Worm (Caenorhabditis elegans) whole organism, L1 larva: ENCODE results near the gene chil-23.

Experiments used
- C16A3.4 ChIP-seq: fragments of 150-350 bp; optimal IDR thresholded peaks from 2 replicates; lab custom pipeline; 2014; ENCODE audit warnings: missing biosample characterization, missing genetic modification characterization
- C34B4.2 ChIP-seq: sonication (generic microtip); optimal IDR thresholded peaks from 2 replicates; lab custom pipeline; 2017; ENCODE audit warnings: mild to moderate bottlenecking, missing genetic modification characterization, missing compliant biosample characterization
- F16B12.6 ChIP-seq: fragments of 150-350 bp; optimal IDR thresholded peaks from 2 replicates; lab custom pipeline; 2014; ENCODE audit warnings: missing biosample characterization, missing genetic modification characterization
- aha-1 ChIP-seq: fragments of 150-350 bp; optimal IDR thresholded peaks from 2 replicates; lab custom pipeline; 2014; ENCODE audit warnings: missing biosample characterization, missing genetic modification characterization
- alr-1 ChIP-seq: fragments of 200-800 bp; sonication (Bioruptor generic); optimal IDR thresholded peaks from 2 replicates; lab custom pipeline; 2018; ENCODE audit warnings: borderline replicate concordance, mild to moderate bottlenecking, missing genetic modification characterization, missing compliant biosample characterization
- aly-2 ChIP-seq: fragments of 150-350 bp; optimal IDR thresholded peaks from 2 replicates; lab custom pipeline; 2014; ENCODE audit warnings: missing biosample characterization, missing genetic modification characterization
- blmp-1 ChIP-seq: fragments of 150-350 bp; optimal IDR thresholded peaks from 2 replicates; lab custom pipeline; 2014; ENCODE audit warnings: missing biosample characterization, missing genetic modification characterization
- ces-1 ChIP-seq: fragments of 150-350 bp; optimal IDR thresholded peaks from 2 replicates; lab custom pipeline; 2014; ENCODE audit warnings: missing biosample characterization, missing genetic modification reagents, missing genetic modification characterization
- dsc-1 ChIP-seq: sonication (generic microtip); optimal IDR thresholded peaks from 2 replicates; lab custom pipeline; 2016; ENCODE audit warnings: mild to moderate bottlenecking, missing genetic modification characterization, missing compliant biosample characterization
- egl-27 ChIP-seq, 2 experiments: fragments of 150-350 bp in 1 of 2; sonication (generic microtip); optimal IDR thresholded peaks; 3 replicates each; lab custom pipeline; 2017 to 2018; ENCODE audit warnings: missing biosample characterization in 2 of 2, missing genetic modification characterization in 2 of 2, missing genetic modification reagents in 2 of 2
- elt-3 ChIP-seq, 6 experiments: fragments of 150-350 bp in 1 of 6; sonication (generic microtip); optimal IDR thresholded peaks; 2 replicates each; lab custom pipeline; 2017 to 2018; ENCODE audit warnings: missing biosample characterization in 6 of 6, missing genetic modification characterization in 6 of 6, inconsistent platforms in 1 of 6
- fkh-10 ChIP-seq: sonication (generic microtip); optimal IDR thresholded peaks from 2 replicates; lab custom pipeline; 2017; ENCODE audit warnings: missing biosample characterization, missing genetic modification reagents, missing genetic modification characterization
- fkh-8 ChIP-seq: sonication (generic microtip); optimal IDR thresholded peaks from 2 replicates; lab custom pipeline; 2016; ENCODE audit warnings: mild to moderate bottlenecking, missing genetic modification characterization, missing compliant biosample characterization
- hlh-17 ChIP-seq: fragments of 200-800 bp; sonication (Bioruptor generic); optimal IDR thresholded peaks from 2 replicates; lab custom pipeline; 2018; ENCODE audit warnings: missing genetic modification characterization, mild to moderate bottlenecking, missing compliant biosample characterization, moderate library complexity, borderline replicate concordance
- hpl-2 ChIP-seq: fragments of 150-350 bp; optimal IDR thresholded peaks from 2 replicates; lab custom pipeline; 2014; ENCODE audit warnings: missing biosample characterization, missing genetic modification reagents, missing genetic modification characterization
- lin-13 ChIP-seq: fragments of 150-350 bp; optimal IDR thresholded peaks from 2 replicates; lab custom pipeline; 2014; ENCODE audit warnings: missing biosample characterization, missing genetic modification reagents, missing genetic modification characterization
- lin-14 ChIP-seq: fragments of 200-800 bp; sonication (Bioruptor generic); optimal IDR thresholded peaks from 2 replicates; lab custom pipeline; 2018; ENCODE audit warnings: mild to moderate bottlenecking, missing genetic modification characterization, moderate library complexity, missing compliant biosample characterization
- lin-35 ChIP-seq, 2 experiments: fragments of 150-350 bp; optimal IDR thresholded peaks; 2 replicates each; lab custom pipeline; 2014; ENCODE audit warnings: missing biosample characterization in 2 of 2, missing genetic modification characterization in 2 of 2, missing genetic modification reagents in 2 of 2
- lin-39 ChIP-seq: fragments of 150-350 bp; optimal IDR thresholded peaks from 2 replicates; lab custom pipeline; 2014; ENCODE audit warnings: missing biosample characterization, missing genetic modification reagents, missing genetic modification characterization
- mab-9 ChIP-seq: fragments of 200-800 bp; sonication (Bioruptor generic); IDR thresholded peaks from 2 replicates; pipeline ENCODE4 v1.3.6; 2022; ENCODE audit warnings: missing genetic modification reagents, missing genetic modification characterization, missing compliant biosample characterization
- mdl-1 ChIP-seq, 2 experiments: fragments of 150-350 bp; optimal IDR thresholded peaks; 2 replicates each; lab custom pipeline; 2014 to 2017; ENCODE audit warnings: missing biosample characterization in 2 of 2, missing genetic modification characterization in 2 of 2, inconsistent platforms in 1 of 2
- mef-2 ChIP-seq: fragments of 150-350 bp; optimal IDR thresholded peaks from 2 replicates; lab custom pipeline; 2014; ENCODE audit warnings: missing biosample characterization, missing genetic modification characterization
- mep-1 ChIP-seq: fragments of 150-350 bp; optimal IDR thresholded peaks from 2 replicates; lab custom pipeline; 2014; ENCODE audit warnings: missing biosample characterization, missing genetic modification characterization
- nhr-11 ChIP-seq: fragments of 150-350 bp; optimal IDR thresholded peaks from 2 replicates; lab custom pipeline; 2014; ENCODE audit warnings: missing biosample characterization, missing genetic modification characterization
- nhr-19 ChIP-seq: fragments of 200-800 bp; sonication (Bioruptor generic); conservative IDR thresholded peaks from 2 replicates; pipeline ENCODE4 v1.3.6; 2022; ENCODE audit warnings: missing genetic modification characterization, missing compliant biosample characterization
- nhr-71 ChIP-seq: sonication (generic microtip); optimal IDR thresholded peaks from 2 replicates; lab custom pipeline; 2016; ENCODE audit warnings: mild to moderate bottlenecking, missing genetic modification characterization, moderate library complexity, missing compliant biosample characterization
- nhr-76 ChIP-seq: sonication (generic microtip); optimal IDR thresholded peaks from 2 replicates; lab custom pipeline; 2017; ENCODE audit warnings: missing biosample characterization, missing genetic modification characterization
- pag-3 ChIP-seq: sonication (generic microtip); optimal IDR thresholded peaks from 2 replicates; lab custom pipeline; 2017; ENCODE audit warnings: missing genetic modification characterization, mild to moderate bottlenecking, missing compliant biosample characterization, antibody characterized with exemption, borderline replicate concordance; ENCODE audit not compliant: insufficient read depth
- rnt-1 ChIP-seq: sonication (generic microtip); optimal IDR thresholded peaks from 2 replicates; lab custom pipeline; 2016; ENCODE audit warnings: mild to moderate bottlenecking, missing genetic modification characterization, moderate library complexity, missing compliant biosample characterization
- snpc-4 ChIP-seq: fragments of 150-350 bp; optimal IDR thresholded peaks from 2 replicates; lab custom pipeline; 2014; ENCODE audit warnings: missing biosample characterization, missing genetic modification characterization
- snu-23 ChIP-seq: sonication (generic microtip); optimal IDR thresholded peaks from 2 replicates; lab custom pipeline; 2016; ENCODE audit warnings: missing genetic modification characterization, missing compliant biosample characterization
- sup-37 ChIP-seq: fragments of 200-800 bp; sonication (Bioruptor generic); optimal IDR thresholded peaks from 2 replicates; lab custom pipeline; 2018; ENCODE audit warnings: mild to moderate bottlenecking, missing genetic modification characterization, missing compliant biosample characterization
- tbx-2 ChIP-seq: sonication (generic microtip); optimal IDR thresholded peaks from 2 replicates; lab custom pipeline; 2016; ENCODE audit warnings: missing genetic modification characterization, missing compliant biosample characterization
- unc-130 ChIP-seq: fragments of 150-350 bp; optimal IDR thresholded peaks from 2 replicates; lab custom pipeline; 2017; ENCODE audit warnings: missing biosample characterization, missing genetic modification characterization, inconsistent platforms
- unc-86 ChIP-seq: sonication (generic microtip); optimal IDR thresholded peaks from 2 replicates; lab custom pipeline; 2016; ENCODE audit warnings: missing genetic modification characterization, missing compliant biosample characterization
- unc-98 ChIP-seq: fragments of 200-800 bp; sonication (Bioruptor generic); IDR thresholded peaks from 2 replicates; pipeline ENCODE4 v1.3.6; 2022; ENCODE audit warnings: missing genetic modification characterization, missing compliant biosample characterization
- vab-15 ChIP-seq: sonication (generic microtip); optimal IDR thresholded peaks from 2 replicates; lab custom pipeline; 2017; ENCODE audit warnings: missing genotype, mild to moderate bottlenecking, missing genetic modification characterization, missing compliant biosample characterization
- xbp-1 ChIP-seq: sonication (generic microtip); optimal IDR thresholded peaks from 2 replicates; lab custom pipeline; 2016; ENCODE audit warnings: missing genetic modification characterization, missing compliant biosample characterization
- zag-1 ChIP-seq: fragments of 150-350 bp; optimal IDR thresholded peaks from 2 replicates; lab custom pipeline; 2014; ENCODE audit warnings: missing biosample characterization, missing genetic modification characterization
- zip-4 ChIP-seq: fragments of 200-800 bp; sonication (Bioruptor generic); optimal IDR thresholded peaks from 2 replicates; lab custom pipeline; 2018; ENCODE audit warnings: mild to moderate bottlenecking, missing genetic modification characterization, moderate library complexity, missing compliant biosample characterization

Gene chil-23

ce11 chrII:9487337-9487950, 19.0 kb upstream of the chil-23 start, which contains the start of gene T19H5.4 (continued):
- peak; percentile 37 for TF ChIP-seq C16A3.4 (tag; lab: Kevin White, UChicago)
- peak; percentile 44 for TF ChIP-seq lin-13 (GFP tag; lab: Kevin White, UChicago)
- no peak for TF ChIP-seq C34B4.2 (tag; lab: Kevin White, UChicago)
- TF ChIP-seq nhr-11 (tag; lab: Kevin White, UChicago) = no peak
- TF ChIP-seq sup-37 (GFP tag; lab: Kevin White, UChicago) = no peak
- peak in 1 of 2 experiments; percentile 73 for TF ChIP-seq mdl-1 (tag; optimal IDR thresholded peaks at IDR 0.05; lab: Kevin White, UChicago)
- TF ChIP-seq mep-1 (tag; lab: Kevin White, UChicago) = no peak
- TF ChIP-seq nhr-19 (GFP tag; lab: Robert Waterston, UW) = peak; percentile 61
- TF ChIP-seq aha-1 (tag; lab: Kevin White, UChicago) = no peak
- TF ChIP-seq fkh-8 (tag; lab: Kevin White, UChicago) = no peak
- TF ChIP-seq mef-2 (tag; lab: Kevin White, UChicago) = no peak
- TF ChIP-seq nhr-71 = peak; percentile 81
- no peak for TF ChIP-seq dsc-1 (tag; lab: Kevin White, UChicago)
- TF ChIP-seq mab-9 (GFP tag; lab: Robert Waterston, UW) = no peak
- TF ChIP-seq unc-130 (tag; lab: Kevin White, UChicago) = no peak
- peak; percentile 38 for TF ChIP-seq rnt-1 (tag; lab: Kevin White, UChicago)
- no peak for TF ChIP-seq pag-3 (tag; lab: Kevin White, UChicago)
- no peak for TF ChIP-seq unc-86
- TF ChIP-seq zip-4 = no peak
- TF ChIP-seq hlh-17 (GFP tag; lab: Kevin White, UChicago) = no peak
- TF ChIP-seq hpl-2 (GFP tag; lab: Kevin White, UChicago) = no peak
- TF ChIP-seq xbp-1 (tag; lab: Kevin White, UChicago) = peak; percentile 18
- no peak for TF ChIP-seq alr-1
- TF ChIP-seq fkh-10 (GFP tag; lab: Kevin White, UChicago) = no peak
- TF ChIP-seq snpc-4 = no peak
- TF ChIP-seq aly-2 (tag; lab: Kevin White, UChicago) = no peak
- TF ChIP-seq lin-39 (tag; lab: Kevin White, UChicago) = no peak
- peak; percentile 66 for TF ChIP-seq snu-23 (GFP tag; lab: Kevin White, UChicago)
- TF ChIP-seq F16B12.6 (tag; lab: Kevin White, UChicago) = no peak
- no peak for TF ChIP-seq unc-98 (GFP tag; lab: Robert Waterston, UW)
- TF ChIP-seq egl-27 (tag; optimal IDR thresholded peaks at IDR 0.05; lab: Kevin White, UChicago) = peak in 1 of 2 experiments; percentile 20
- TF ChIP-seq nhr-76 (tag; lab: Kevin White, UChicago) = no peak

DNA sequence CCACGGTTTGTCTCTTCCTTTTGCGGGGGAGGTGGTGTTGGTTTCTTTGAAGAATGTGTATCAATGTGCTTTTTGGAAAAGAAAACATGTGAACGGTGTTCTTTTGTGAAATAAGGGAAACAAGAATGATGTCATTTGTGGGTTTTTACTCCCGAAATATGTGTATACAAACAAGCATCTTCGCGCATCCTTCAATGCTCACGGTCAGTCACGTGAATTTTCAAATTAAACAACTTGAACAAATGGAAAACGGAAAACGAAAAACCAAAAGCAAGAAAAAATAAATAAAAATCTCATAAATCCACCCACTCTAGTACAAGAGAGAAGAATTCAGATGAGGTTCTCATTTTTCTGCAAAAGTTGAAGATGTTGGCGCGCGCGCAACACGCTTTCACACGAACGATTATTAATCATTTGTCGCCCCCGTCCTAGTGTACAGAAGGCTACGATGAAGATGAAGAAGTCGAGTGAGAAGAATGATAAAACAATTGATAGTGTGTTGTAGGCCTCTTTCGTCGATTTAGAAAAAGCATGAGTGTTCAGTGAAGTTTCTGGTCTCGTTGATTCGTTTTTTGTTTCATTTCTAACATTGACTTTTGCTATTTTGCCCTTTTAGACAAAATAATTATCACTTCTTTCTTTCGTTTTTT, 16.8 kb upstream of the chil-23 start:
- TF ChIP-seq C34B4.2 (tag; lab: Kevin White, UChicago) = no peak
- no peak for TF ChIP-seq aha-1 (tag; lab: Kevin White, UChicago)
- no peak for TF ChIP-seq elt-3 (tag; optimal IDR thresholded peaks at IDR 0.05; lab: Kevin White, UChicago)
- TF ChIP-seq tbx-2 (tag; lab: Kevin White, UChicago) = peak; percentile 22
- no peak for TF ChIP-seq mab-9 (GFP tag; lab: Robert Waterston, UW)
- TF ChIP-seq nhr-11 (tag; lab: Kevin White, UChicago) = no peak
- TF ChIP-seq zag-1 (tag; lab: Kevin White, UChicago) = no peak
- TF ChIP-seq lin-35 (GFP tag; optimal IDR thresholded peaks at IDR 0.05; lab: Kevin White, UChicago) = no peak
- no peak for TF ChIP-seq lin-13 (GFP tag; lab: Kevin White, UChicago)
- TF ChIP-seq nhr-71 = peak; percentile 12
- TF ChIP-seq vab-15 (tag; lab: Kevin White, UChicago) = no peak
- TF ChIP-seq lin-14 (GFP tag; lab: Kevin White, UChicago) = peak; percentile 59
- no peak for TF ChIP-seq ces-1 (GFP tag; lab: Kevin White, UChicago)
- peak; percentile 45 for TF ChIP-seq blmp-1 (tag; lab: Kevin White, UChicago)
